Fruit fly (Drosophila melanogaster): ENCODE data around the gene Dbct.
A peak's percentile ranks its signal among the peaks of the same experiment; 100 is the strongest.

Dbct gene

dm6 chrX:15043013-15043699 lies 42.8 kb upstream of the Dbct start (continued):
- peak; percentile 88 for TF ChIP-seq oc (tag; optimal IDR thresholded peaks at IDR 0.05)
- peak; percentile 50 for TF ChIP-seq corto (GFP tag; optimal IDR thresholded peaks at IDR 0.05)
- TF ChIP-seq ase (GFP tag; IDR thresholded peaks at IDR 0.05): peak; percentile 63; the same call in 2 of the 3 replicates
- peak; percentile 5 for TF ChIP-seq CG10147 (GFP tag; optimal IDR thresholded peaks at IDR 0.05)
- peak; percentile 61 for TF ChIP-seq CG1602 (GFP tag; optimal IDR thresholded peaks at IDR 0.05)
- TF ChIP-seq Pdp1 (GFP tag; optimal IDR thresholded peaks at IDR 0.05): peak; percentile 45 to 77
- TF ChIP-seq twi (tag; optimal IDR thresholded peaks at IDR 0.05): no peak
- no peak for TF ChIP-seq knrl (GFP tag; IDR thresholded peaks at IDR 0.05; ENCODE audit: partially characterized antibody)
- peak; percentile 77 for TF ChIP-seq CG7745 (tag; optimal IDR thresholded peaks at IDR 0.05)
- peak; percentile 42 for TF ChIP-seq Sry-δ (GFP tag; optimal IDR thresholded peaks at IDR 0.05)
- peak; percentile 56; the same call in 1 of the 2 replicates for TF ChIP-seq sim (GFP tag; IDR thresholded peaks at IDR 0.05)
- peak; percentile 36 for TF ChIP-seq CG6654 (GFP tag; optimal IDR thresholded peaks at IDR 0.05)
- no peak for TF ChIP-seq Ptx1 (GFP tag; IDR thresholded peaks at IDR 0.05)
- no peak for TF ChIP-seq CG16813 (GFP tag; IDR thresholded peaks at IDR 0.05; ENCODE audit: partially characterized antibody)
- TF ChIP-seq CG3407 (GFP tag; optimal IDR thresholded peaks at IDR 0.05): peak; percentile 96
- TF ChIP-seq ind (GFP tag; optimal IDR thresholded peaks at IDR 0.05): no peak
- peak; percentile 50; the same call in 2 of the 3 replicates for TF ChIP-seq CG14050 (GFP tag; IDR thresholded peaks at IDR 0.05)
- peak; percentile 86 for TF ChIP-seq Xrp1 (GFP tag; IDR thresholded peaks at IDR 0.05)
- peak; percentile 94 for TF ChIP-seq CG15601 (tag; optimal IDR thresholded peaks at IDR 0.05)
- TF ChIP-seq Hmr (GFP tag; optimal IDR thresholded peaks at IDR 0.05): peak; percentile 91
- no peak for TF ChIP-seq tx (GFP tag; optimal IDR thresholded peaks at IDR 0.05)
- peak; percentile 84; the same call in 1 of the 2 replicates for TF ChIP-seq CG1024 (GFP tag; IDR thresholded peaks at IDR 0.05)
- peak; percentile 32; the same call in 1 of the 2 replicates for TF ChIP-seq CG9932 (GFP tag; IDR thresholded peaks at IDR 0.05)
- peak; percentile 89 for TF ChIP-seq CG18599 (GFP tag; optimal IDR thresholded peaks at IDR 0.05)
- no peak; the same call in 1 of the 2 replicates for TF ChIP-seq esg (GFP tag; conservative IDR thresholded peaks at IDR 0.05)
- TF ChIP-seq gem (tag; optimal IDR thresholded peaks at IDR 0.05): peak; percentile 79
- peak; percentile 87 for TF ChIP-seq stc (GFP tag; IDR thresholded peaks at IDR 0.05)
- TF ChIP-seq vnd (GFP tag; IDR thresholded peaks at IDR 0.05; ENCODE audit: partially characterized antibody): no peak
- no peak for TF ChIP-seq CG2889 (GFP tag; IDR thresholded peaks at IDR 0.05)
- TF ChIP-seq Nf-YA (GFP tag; IDR thresholded peaks at IDR 0.05): peak; percentile 82
- TF ChIP-seq peb (GFP tag; IDR thresholded peaks at IDR 0.05): peak; percentile 55
- 0 out of 2 replicates have a peak, but pooled peaks have one; percentile 22 for TF ChIP-seq CG11696 (GFP tag; IDR thresholded peaks at IDR 0.05)
- TF ChIP-seq HLH54F (GFP tag; optimal IDR thresholded peaks at IDR 0.05): peak; percentile 25
- TF ChIP-seq wdn (GFP tag; IDR thresholded peaks at IDR 0.05): 0 out of 2 replicates have a peak, but pooled peaks have one; percentile 27
- TF ChIP-seq ac (GFP tag; optimal IDR thresholded peaks at IDR 0.05): peak; percentile 71
- TF ChIP-seq crc (GFP tag; optimal IDR thresholded peaks at IDR 0.05): peak; percentile 52
- peak; percentile 17 for TF ChIP-seq Ets65A (GFP tag)
- peak; percentile 54 for TF ChIP-seq Dad (GFP tag; optimal IDR thresholded peaks at IDR 0.05)
- peak; percentile 80 for TF ChIP-seq CG6765 (GFP tag; optimal IDR thresholded peaks at IDR 0.05)
- no peak; the same call in 2 of the 3 replicates for TF ChIP-seq Aef1 (GFP tag; IDR thresholded peaks at IDR 0.05)
- peak; percentile 94 for TF ChIP-seq nau (GFP tag; optimal IDR thresholded peaks at IDR 0.05)
- peak; percentile 74; the same call in 1 of the 2 replicates for TF ChIP-seq ranshi (GFP tag; IDR thresholded peaks at IDR 0.05)
- TF ChIP-seq ro (GFP tag; IDR thresholded peaks at IDR 0.05): no peak
- peak; percentile 91 for TF ChIP-seq CG33213 (GFP tag; optimal IDR thresholded peaks at IDR 0.05)
- TF ChIP-seq CG11504 (tag; optimal IDR thresholded peaks at IDR 0.05): peak; percentile 83
- TF ChIP-seq Hr3 (GFP tag; optimal IDR thresholded peaks at IDR 0.05): peak; percentile 36
- TF ChIP-seq pfk (GFP tag; optimal IDR thresholded peaks at IDR 0.05): peak; percentile 73
- no peak for TF ChIP-seq abd-A (tag; optimal IDR thresholded peaks at IDR 0.05)
- TF ChIP-seq ewg (GFP tag; optimal IDR thresholded peaks at IDR 0.05): peak; percentile 77

Measured in whole organism, embryonic.